Worm (Caenorhabditis elegans): ENCODE results near the gene clec-170.
A peak's percentile ranks its signal among the peaks of the same experiment; 100 is the strongest.

The clec-170 gene

DNA sequence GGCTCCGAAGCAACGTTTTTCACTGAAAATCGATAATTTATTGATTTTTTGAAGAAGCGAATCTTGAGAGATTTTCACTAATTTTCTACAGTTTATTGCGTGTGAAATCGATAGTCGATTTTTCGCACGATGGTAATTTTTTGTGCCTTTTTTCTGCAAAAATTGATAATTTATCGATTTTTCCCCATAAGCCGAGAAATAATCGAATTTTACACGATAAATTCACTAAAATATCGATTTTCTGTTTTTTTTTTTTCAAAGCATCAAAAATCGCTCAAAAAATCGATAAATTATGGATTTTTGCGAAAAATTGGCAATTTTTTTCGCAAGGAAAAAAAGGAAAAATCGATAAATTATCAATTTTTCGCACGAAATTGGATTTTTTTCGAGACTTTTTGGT lies 30.9 kb upstream of the clec-170 start:
- no peak for TF ChIP-seq unc-39 (tag; optimal IDR thresholded peaks at IDR 0.05)
- no peak for TF ChIP-seq drap-1 (GFP tag; optimal IDR thresholded peaks at IDR 0.05)
- TF ChIP-seq mls-2 (tag; optimal IDR thresholded peaks at IDR 0.05), result no peak
- no peak for TF ChIP-seq unc-120 (tag; optimal IDR thresholded peaks at IDR 0.05; ENCODE audit: poor library complexity, severe bottlenecking)
- TF ChIP-seq lin-13 (tag; optimal IDR thresholded peaks at IDR 0.05), result no peak
- no peak for TF ChIP-seq sptf-1 (tag; optimal IDR thresholded peaks at IDR 0.05)
- TF ChIP-seq ceh-43 (GFP tag; optimal IDR thresholded peaks at IDR 0.05), result no peak
- TF ChIP-seq lsy-2 (tag; optimal IDR thresholded peaks at IDR 0.05), result no peak
- TF ChIP-seq nhr-28 (tag; optimal IDR thresholded peaks at IDR 0.05), result no peak
- no peak for TF ChIP-seq nhr-237 (tag; optimal IDR thresholded peaks at IDR 0.05)
- no peak for TF ChIP-seq elt-3 (tag; optimal IDR thresholded peaks at IDR 0.05)
- TF ChIP-seq ztf-11 (tag; optimal IDR thresholded peaks at IDR 0.05), result no peak
- TF ChIP-seq snpc-4 (tag; optimal IDR thresholded peaks at IDR 0.05), result no peak
- TF ChIP-seq mep-1 (tag; optimal IDR thresholded peaks at IDR 0.05), result no peak
- TF ChIP-seq zip-8 (tag; optimal IDR thresholded peaks at IDR 0.05), result no peak
- no peak for TF ChIP-seq ceh-83 (GFP tag; optimal IDR thresholded peaks at IDR 0.05)

- TF ChIP-seq nhr-237 (tag; optimal IDR thresholded peaks at IDR 0.05) (no peak), flh-1 (GFP tag; optimal IDR thresholded peaks at IDR 0.05) (no peak), ztf-11 (tag; optimal IDR thresholded peaks at IDR 0.05) (no peak), nhr-12 (tag; optimal IDR thresholded peaks at IDR 0.05) (no peak), ces-1 (GFP tag; optimal IDR thresholded peaks at IDR 0.05) (no peak), mab-5 (tag; optimal IDR thresholded peaks at IDR 0.05) (no peak), unc-120 (tag; optimal IDR thresholded peaks at IDR 0.05; ENCODE audit: poor library complexity, severe bottlenecking) (no peak), lsy-2 (tag; optimal IDR thresholded peaks at IDR 0.05) (no peak)
Observed at ce11 chrIV:1238147-1238546, 28.5 kb upstream of the clec-170 start.

DNA sequence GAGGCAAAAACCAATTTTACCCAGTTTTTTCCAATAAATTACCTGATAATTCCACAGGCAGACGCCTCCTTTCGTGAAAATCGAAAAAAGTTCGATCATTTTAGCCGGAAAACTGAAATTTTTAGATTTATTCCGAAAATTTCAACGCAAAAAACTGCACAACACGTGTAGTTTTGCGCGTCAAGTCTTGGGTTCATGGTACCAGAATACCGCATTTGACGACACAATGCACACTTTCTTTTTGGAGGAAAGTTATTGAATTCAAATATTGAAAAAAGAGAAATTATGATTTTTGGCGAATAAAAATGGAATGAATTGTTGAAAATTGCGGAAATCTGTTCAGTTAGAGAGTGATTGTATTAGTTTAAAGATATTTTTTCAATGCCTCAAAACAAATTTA lies 27.0 kb upstream of the clec-170 start, which contains the start of gene F38A1.8:
Gene F38A1.8, minus strand, starts transcription at position 167 of the 400 bp plus-strand sequence.
- no peak for TF ChIP-seq ces-1 (GFP tag; optimal IDR thresholded peaks at IDR 0.05)
- peak; percentile 32 for TF ChIP-seq pha-4 (tag; optimal IDR thresholded peaks at IDR 0.05)
- no peak for TF ChIP-seq nhr-12 (tag; optimal IDR thresholded peaks at IDR 0.05)
- no peak for TF ChIP-seq unc-39 (tag; optimal IDR thresholded peaks at IDR 0.05)
- no peak for TF ChIP-seq flh-1 (GFP tag; optimal IDR thresholded peaks at IDR 0.05)
- no peak for TF ChIP-seq cnd-1 (tag; optimal IDR thresholded peaks at IDR 0.05)
- no peak for TF ChIP-seq sem-2 (GFP tag; optimal IDR thresholded peaks at IDR 0.05)
- no peak for TF ChIP-seq drap-1 (GFP tag; optimal IDR thresholded peaks at IDR 0.05)
- no peak for TF ChIP-seq bed-3 (GFP tag; optimal IDR thresholded peaks at IDR 0.05)
- TF ChIP-seq blmp-1 (tag; optimal IDR thresholded peaks at IDR 0.05), result no peak
- no peak for TF ChIP-seq tbx-8 (GFP tag; optimal IDR thresholded peaks at IDR 0.05)
- TF ChIP-seq zip-8 (tag; optimal IDR thresholded peaks at IDR 0.05), result no peak
- no peak for TF ChIP-seq snpc-4 (tag; optimal IDR thresholded peaks at IDR 0.05)
- peak; percentile 64 for TF ChIP-seq nhr-237 (tag; optimal IDR thresholded peaks at IDR 0.05)
- peak; percentile 64 for TF ChIP-seq lsy-2 (tag; optimal IDR thresholded peaks at IDR 0.05)
- no peak for TF ChIP-seq elt-1 (tag; optimal IDR thresholded peaks at IDR 0.05; ENCODE audit: borderline replicate concordance, insufficient read depth)
- no peak for TF ChIP-seq M03D4.4 (tag; optimal IDR thresholded peaks at IDR 0.05)
- TF ChIP-seq mep-1 (tag; optimal IDR thresholded peaks at IDR 0.05), result peak; percentile 36
- TF ChIP-seq nhr-76 (tag; optimal IDR thresholded peaks at IDR 0.05), result no peak
- TF ChIP-seq ham-2 (GFP tag; optimal IDR thresholded peaks at IDR 0.05), result no peak
- TF ChIP-seq hlh-1 (tag; optimal IDR thresholded peaks at IDR 0.05), result no peak
- peak; percentile 51 for TF ChIP-seq lin-13 (tag; optimal IDR thresholded peaks at IDR 0.05)
- TF ChIP-seq lin-32 (GFP tag; optimal IDR thresholded peaks at IDR 0.05), result no peak

DNA sequence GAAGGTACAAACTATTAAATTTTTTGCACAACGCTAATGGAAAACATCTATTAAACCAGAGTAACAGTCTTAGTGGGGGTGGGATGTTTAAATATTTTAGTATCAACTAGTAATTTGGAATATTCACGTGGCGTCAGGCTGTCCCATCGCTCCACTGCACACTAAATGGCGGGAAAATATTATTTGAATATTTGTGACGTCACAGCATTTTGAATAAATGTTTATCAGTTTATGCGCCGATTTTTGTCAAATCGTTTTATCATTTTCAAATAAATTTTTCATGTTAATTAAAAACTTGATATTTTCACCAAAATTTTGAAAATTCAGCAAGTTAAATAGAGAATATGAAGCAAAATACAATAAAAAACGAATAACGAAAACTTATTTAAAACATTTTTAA lies 23.4 kb upstream of the clec-170 start, which contains the start of gene F38A1.15:
Gene F38A1.15, minus strand, starts transcription at position 101 of the 400 bp plus-strand sequence.
- TF ChIP-seq flh-1 (GFP tag; optimal IDR thresholded peaks at IDR 0.05), result no peak
- TF ChIP-seq elt-1 (tag; optimal IDR thresholded peaks at IDR 0.05; ENCODE audit: borderline replicate concordance, insufficient read depth), result no peak
- no peak for TF ChIP-seq nhr-28 (tag; optimal IDR thresholded peaks at IDR 0.05)
- no peak for TF ChIP-seq sem-2 (GFP tag; optimal IDR thresholded peaks at IDR 0.05)
- TF ChIP-seq lin-13 (tag; optimal IDR thresholded peaks at IDR 0.05), result no peak
- no peak for TF ChIP-seq bed-3 (GFP tag; optimal IDR thresholded peaks at IDR 0.05)
- TF ChIP-seq nhr-76 (tag; optimal IDR thresholded peaks at IDR 0.05), result no peak
- no peak for TF ChIP-seq unc-62 (GFP tag; optimal IDR thresholded peaks at IDR 0.05)
- TF ChIP-seq ces-1 (GFP tag; optimal IDR thresholded peaks at IDR 0.05), result no peak
- TF ChIP-seq nhr-2 (tag; optimal IDR thresholded peaks at IDR 0.05), result no peak
- TF ChIP-seq snpc-4 (tag; optimal IDR thresholded peaks at IDR 0.05), result no peak
- no peak for TF ChIP-seq pha-4 (tag; optimal IDR thresholded peaks at IDR 0.05)
- no peak for TF ChIP-seq ham-2 (GFP tag; optimal IDR thresholded peaks at IDR 0.05)
- no peak for TF ChIP-seq lsy-2 (tag; optimal IDR thresholded peaks at IDR 0.05)
